Worm (Caenorhabditis elegans) whole organism, L1 larva: ENCODE data around the gene ifta-2.

Experiments used
- C04F5.9 ChIP-seq: sonication (generic microtip); optimal IDR thresholded peaks from 2 replicates; lab custom pipeline; 2016; ENCODE audit warnings: missing genetic modification characterization, missing compliant biosample characterization
- ces-1 ChIP-seq: fragments of 150-350 bp; optimal IDR thresholded peaks from 2 replicates; lab custom pipeline; 2014; ENCODE audit warnings: missing biosample characterization, missing genetic modification reagents, missing genetic modification characterization
- dpl-1 ChIP-seq, 3 experiments: fragments of 150-350 bp in 2 of 3; sonication (generic microtip) in 1 of 3; optimal IDR thresholded peaks; 2 replicates each; lab custom pipeline; 2014 to 2017; ENCODE audit warnings: missing biosample characterization in 3 of 3, missing genetic modification characterization in 3 of 3, missing genetic modification reagents in 3 of 3
- fos-1 ChIP-seq: fragments of 150-350 bp; optimal IDR thresholded peaks from 2 replicates; lab custom pipeline; 2014; ENCODE audit warnings: missing biosample characterization, missing genetic modification characterization
- jun-1 ChIP-seq: fragments of 150-350 bp; optimal IDR thresholded peaks from 2 replicates; lab custom pipeline; 2014; ENCODE audit warnings: missing biosample characterization, missing genetic modification reagents, missing genetic modification characterization
- nhr-237 ChIP-seq: fragments of 150-350 bp; optimal IDR thresholded peaks from 2 replicates; lab custom pipeline; 2014; ENCODE audit warnings: missing biosample characterization, missing genetic modification characterization
- nhr-47 ChIP-seq: sonication (generic microtip); optimal IDR thresholded peaks from 2 replicates; lab custom pipeline; 2016; ENCODE audit warnings: mild to moderate bottlenecking, missing genetic modification characterization, moderate library complexity, missing compliant biosample characterization

DNA sequence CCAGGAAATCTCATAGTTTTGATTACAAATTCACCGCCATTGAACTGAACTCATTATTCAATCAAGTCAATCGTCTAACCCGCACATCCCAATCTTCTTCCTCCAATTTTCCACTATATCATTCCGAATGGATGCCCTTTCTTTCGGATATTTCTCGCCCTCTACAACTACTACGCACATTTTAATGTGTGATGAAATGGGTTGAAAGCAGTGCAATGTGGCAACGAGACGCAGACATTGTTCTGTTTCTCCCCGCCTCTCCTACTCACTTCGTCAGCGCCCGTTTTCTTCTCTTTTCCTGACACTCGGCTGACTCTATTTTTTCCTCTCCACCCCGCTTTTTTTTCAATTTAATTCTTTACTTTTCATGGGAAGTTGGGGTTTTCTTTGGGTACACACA, 33.2 kb downstream of the ifta-2 start:
- TF ChIP-seq C04F5.9: no peak
- peak in 1 of 3 experiments; percentile 34 for TF ChIP-seq dpl-1 (GFP tag; optimal IDR thresholded peaks at IDR 0.05; lab: Kevin White, UChicago)
- no peak for TF ChIP-seq jun-1 (tag; lab: Kevin White, UChicago)
- no peak for TF ChIP-seq nhr-237 (tag; lab: Kevin White, UChicago)
- no peak for TF ChIP-seq ces-1 (GFP tag; lab: Kevin White, UChicago)
- TF ChIP-seq fos-1 (tag; lab: Kevin White, UChicago): peak; percentile 5
- peak; percentile 38 for TF ChIP-seq nhr-47 (tag; lab: Kevin White, UChicago)
